Fruit fly (Drosophila melanogaster) whole organism, embryonic: ENCODE data around the gene CG9044.

Experiments used
- Adf1 ChIP-seq: fragments of 200-800 bp; sonication (Bioruptor generic); IDR thresholded peaks from 2 replicates; pipeline ENCODE4 v1.3.6; 2022; ENCODE audit warnings: missing biosample characterization, missing genetic modification characterization
- B-H1 ChIP-seq: fragments of 200-800 bp; sonication (Bioruptor generic); IDR thresholded peaks from 3 replicates; pipeline ENCODE4 v1.3.6; 2022; ENCODE audit warnings: missing biosample characterization, missing genetic modification characterization
- CG11504 ChIP-seq: fragments of 200-800 bp; sonication (Bioruptor generic); optimal IDR thresholded peaks from 3 replicates; lab custom pipeline; 2019; ENCODE audit warnings: missing biosample characterization, mild to moderate bottlenecking, missing genetic modification characterization, moderate library complexity
- CG12299 ChIP-seq: fragments of 200-800 bp; sonication (Bioruptor generic); optimal IDR thresholded peaks from 2 replicates; lab custom pipeline; 2018; ENCODE audit warnings: missing biosample characterization, mild to moderate bottlenecking, missing genetic modification characterization
- CG13894 ChIP-seq: fragments of 200-800 bp; sonication (Bioruptor generic); optimal IDR thresholded peaks from 3 replicates; lab custom pipeline; 2018; ENCODE audit warnings: missing biosample characterization, mild to moderate bottlenecking, missing genetic modification characterization, moderate library complexity
- CG14014 ChIP-seq: fragments of 200-800 bp; sonication (Bioruptor generic); IDR thresholded peaks from 2 replicates; pipeline ENCODE4 v1.3.6; 2022; ENCODE audit warnings: missing biosample characterization, missing genetic modification characterization
- CG15073 ChIP-seq: fragments of 200-800 bp; sonication (Bioruptor generic); optimal IDR thresholded peaks from 2 replicates; lab custom pipeline; 2016; ENCODE audit warnings: missing biosample characterization, missing genetic modification characterization
- CG15696 ChIP-seq: fragments of 200-800 bp; sonication (Bioruptor generic); optimal IDR thresholded peaks from 2 replicates; lab custom pipeline; 2019; ENCODE audit warnings: missing biosample characterization, mild to moderate bottlenecking, missing genetic modification characterization, moderate library complexity
- CG16813 ChIP-seq: fragments of 200-800 bp; sonication (Bioruptor generic); IDR thresholded peaks from 3 replicates; pipeline ENCODE4 v1.3.6; 2022; ENCODE audit warnings: missing biosample characterization, missing genetic modification characterization; ENCODE audit not compliant: partially characterized antibody
- CG2129 ChIP-seq: fragments of 200-800 bp; sonication (Bioruptor generic); IDR thresholded peaks from 2 replicates; pipeline ENCODE4 v1.3.6; 2022; ENCODE audit warnings: missing biosample characterization, missing genetic modification characterization; ENCODE audit not compliant: partially characterized antibody
- CG31365 ChIP-seq: fragments of 200-800 bp; sonication (Bioruptor generic); optimal IDR thresholded peaks from 2 replicates; lab custom pipeline; 2018; ENCODE audit warnings: missing biosample characterization, mild to moderate bottlenecking, missing genetic modification characterization
- CG32772 ChIP-seq: fragments of 200-800 bp; sonication (Bioruptor generic); IDR thresholded peaks from 2 replicates; pipeline ENCODE4 v1.3.6; 2022; ENCODE audit warnings: missing biosample characterization, missing genetic modification characterization
- CG33557 ChIP-seq: fragments of 200-800 bp; sonication (Bioruptor generic); optimal IDR thresholded peaks from 2 replicates; lab custom pipeline; 2019; ENCODE audit warnings: missing biosample characterization, mild to moderate bottlenecking, missing genetic modification characterization, moderate library complexity
- CG3726 ChIP-seq: fragments of 200-800 bp; sonication (Bioruptor generic); IDR thresholded peaks from 3 replicates; pipeline ENCODE4, ENCODE4 v1.3.6; 2022; ENCODE audit warnings: missing biosample characterization, missing genetic modification characterization
- CG4820 ChIP-seq: fragments of 200-800 bp; sonication (Bioruptor generic); optimal IDR thresholded peaks from 3 replicates; lab custom pipeline; 2016; ENCODE audit warnings: missing biosample characterization, missing genetic modification characterization
- CG5245 ChIP-seq: fragments of 200-800 bp; sonication (Bioruptor generic); optimal IDR thresholded peaks from 3 replicates; lab custom pipeline; 2016; ENCODE audit warnings: missing biosample characterization, missing genetic modification characterization
- CG7745 ChIP-seq: fragments of 200-800 bp; sonication (Bioruptor generic); optimal IDR thresholded peaks from 2 replicates; lab custom pipeline; 2018; ENCODE audit warnings: missing biosample characterization, mild to moderate bottlenecking, missing genetic modification characterization, moderate library complexity
- CG7786 ChIP-seq: fragments of 200-800 bp; sonication (Bioruptor generic); optimal IDR thresholded peaks from 2 replicates; lab custom pipeline; 2016; ENCODE audit warnings: missing biosample characterization, missing genetic modification characterization
- CG8089 ChIP-seq: fragments of 200-800 bp; sonication (Bioruptor generic); optimal IDR thresholded peaks from 3 replicates; lab custom pipeline; 2016; ENCODE audit warnings: missing biosample characterization, missing genetic modification characterization
- CG8359 ChIP-seq: fragments of 200-800 bp; sonication (Bioruptor generic); optimal IDR thresholded peaks from 2 replicates; lab custom pipeline; 2017; ENCODE audit warnings: missing biosample characterization, mild to moderate bottlenecking, missing genetic modification characterization, borderline replicate concordance
- CG8478 ChIP-seq: fragments of >200 bp; optimal IDR thresholded peaks from 2 replicates; lab custom pipeline; 2018
- Dip2 ChIP-seq: fragments of 200-800 bp; sonication (Bioruptor generic); IDR thresholded peaks from 2 replicates; pipeline ENCODE4 v1.3.6; 2022; ENCODE audit warnings: missing biosample characterization, missing genetic modification characterization
- ERR ChIP-seq: fragments of 200-800 bp; sonication (Bioruptor generic); optimal IDR thresholded peaks from 2 replicates; lab custom pipeline; 2016; ENCODE audit warnings: missing biosample characterization, missing genetic modification characterization
- H15 ChIP-seq: fragments of 200-800 bp; sonication (Bioruptor generic); IDR thresholded peaks from 3 replicates; pipeline ENCODE4 v1.3.6; 2022; ENCODE audit warnings: missing biosample characterization, missing genetic modification characterization
- HHEX ChIP-seq: fragments of 200-800 bp; sonication (Bioruptor generic); optimal IDR thresholded peaks from 3 replicates; lab custom pipeline; 2017; ENCODE audit warnings: missing biosample characterization, mild to moderate bottlenecking, missing genetic modification characterization, missing genetic modification reagents
- Mad ChIP-seq: fragments of 200-800 bp; sonication (Bioruptor generic); optimal IDR thresholded peaks from 2 replicates; lab custom pipeline; 2016; ENCODE audit warnings: missing biosample characterization, missing genetic modification characterization
- Meics ChIP-seq: fragments of 200-800 bp; sonication (Bioruptor generic); optimal IDR thresholded peaks from 2 replicates; lab custom pipeline; 2017; ENCODE audit warnings: missing biosample characterization, mild to moderate bottlenecking, missing genetic modification characterization
- Rfx ChIP-seq: fragments of 200-800 bp; sonication (Bioruptor generic); IDR thresholded peaks from 2 replicates; pipeline ENCODE4 v1.3.6; 2022; ENCODE audit warnings: missing biosample characterization, missing genetic modification characterization
- Sox100B ChIP-seq: fragments of 200-800 bp; sonication (Bioruptor generic); optimal IDR thresholded peaks from 3 replicates; lab custom pipeline; 2018; ENCODE audit warnings: missing biosample characterization, mild to moderate bottlenecking, missing genetic modification characterization
- Sry-δ ChIP-seq: fragments of 200-800 bp; sonication (Bioruptor generic); optimal IDR thresholded peaks from 2 replicates; lab custom pipeline; 2016; ENCODE audit warnings: missing biosample characterization, missing genetic modification characterization
- Vsx1 ChIP-seq: fragments of 200-800 bp; sonication (Bioruptor generic); optimal IDR thresholded peaks from 2 replicates; lab custom pipeline; 2017; ENCODE audit warnings: missing biosample characterization, mild to moderate bottlenecking, missing genetic modification characterization, missing genetic modification reagents
- ac ChIP-seq: fragments of 200-800 bp; sonication (Bioruptor generic); optimal IDR thresholded peaks from 3 replicates; lab custom pipeline; 2017; ENCODE audit warnings: missing biosample characterization, mild to moderate bottlenecking, missing genetic modification characterization
- bab2 ChIP-seq: fragments of 200-800 bp; sonication (Bioruptor generic); optimal IDR thresholded peaks from 2 replicates; lab custom pipeline; 2016; ENCODE audit warnings: missing biosample characterization, missing genetic modification characterization
- chif ChIP-seq, 2 experiments: fragments of 200-800 bp; sonication (Bioruptor generic); optimal IDR thresholded peaks; 3 replicates each; lab custom pipeline; 2016; ENCODE audit warnings: missing biosample characterization in 2 of 2, missing genetic modification characterization in 2 of 2
- chn ChIP-seq: fragments of 200-800 bp; sonication (Bioruptor generic); optimal IDR thresholded peaks from 2 replicates; lab custom pipeline; 2016; ENCODE audit warnings: missing biosample characterization, missing genetic modification characterization
- corto ChIP-seq: fragments of 200-800 bp; sonication (Bioruptor generic); optimal IDR thresholded peaks from 2 replicates; lab custom pipeline; 2016; ENCODE audit warnings: missing biosample characterization, mild to moderate bottlenecking, missing genetic modification characterization, moderate library complexity
- da ChIP-seq: fragments of 200-800 bp; sonication (Bioruptor generic); optimal IDR thresholded peaks from 2 replicates; lab custom pipeline; 2016; ENCODE audit warnings: missing biosample characterization, missing genetic modification characterization
- exex ChIP-seq: fragments of 200-800 bp; sonication (Bioruptor generic); optimal IDR thresholded peaks from 4 replicates; lab custom pipeline; 2018; ENCODE audit warnings: missing biosample characterization, mild to moderate bottlenecking, missing genetic modification characterization, moderate library complexity
- gt ChIP-seq: fragments of 200-800 bp; sonication (Bioruptor generic); IDR thresholded peaks from 2 replicates; pipeline ENCODE4 v1.3.6; 2022; ENCODE audit warnings: missing biosample characterization, missing genetic modification characterization
- kah ChIP-seq: fragments of 200-800 bp; sonication (Bioruptor generic); optimal IDR thresholded peaks from 2 replicates; lab custom pipeline; 2018; ENCODE audit warnings: missing biosample characterization, mild to moderate bottlenecking, missing genetic modification characterization
- ken ChIP-seq: fragments of 200-800 bp; sonication (Bioruptor generic); IDR thresholded peaks from 3 replicates; pipeline ENCODE4 v1.3.6; 2022; ENCODE audit warnings: missing biosample characterization, missing genetic modification characterization
- lilli ChIP-seq: fragments of 200-800 bp; sonication (Bioruptor generic); optimal IDR thresholded peaks from 3 replicates; lab custom pipeline; 2016; ENCODE audit warnings: missing biosample characterization, missing genetic modification characterization
- repo ChIP-seq: fragments of 200-800 bp; sonication (Bioruptor generic); optimal IDR thresholded peaks from 2 replicates; lab custom pipeline; 2016; ENCODE audit warnings: missing biosample characterization, missing genetic modification characterization
- salm ChIP-seq: fragments of 200-800 bp; sonication (Bioruptor generic); optimal IDR thresholded peaks from 2 replicates; lab custom pipeline; 2018; ENCODE audit warnings: missing biosample characterization, mild to moderate bottlenecking, missing genetic modification characterization
- sc ChIP-seq, 3 experiments: fragments of >200 bp in 2 of 3; fragments of 200-800 bp in 1 of 3; sonication (Bioruptor generic) in 1 of 3; optimal IDR thresholded peaks; 2 replicates in 2 of 3; 3 replicates in 1 of 3; lab custom pipeline; 2017; ENCODE audit warnings: mild to moderate bottlenecking in 1 of 3, missing biosample characterization in 1 of 3, missing genetic modification characterization in 1 of 3, missing genetic modification reagents in 1 of 3
- seq ChIP-seq: fragments of 200-800 bp; sonication (Bioruptor generic); IDR thresholded peaks from 2 replicates; pipeline ENCODE4 v1.3.6; 2022; ENCODE audit warnings: missing biosample characterization, missing genetic modification characterization
- sqz ChIP-seq: fragments of 200-800 bp; sonication (Bioruptor generic); optimal IDR thresholded peaks from 3 replicates; lab custom pipeline; 2018; ENCODE audit warnings: missing biosample characterization, mild to moderate bottlenecking, missing genetic modification characterization
- vnd ChIP-seq: fragments of 200-800 bp; sonication (Bioruptor generic); IDR thresholded peaks from 3 replicates; pipeline ENCODE4 v1.3.6; 2022; ENCODE audit warnings: missing biosample characterization, missing genetic modification characterization; ENCODE audit not compliant: partially characterized antibody

The CG9044 gene

DNA sequence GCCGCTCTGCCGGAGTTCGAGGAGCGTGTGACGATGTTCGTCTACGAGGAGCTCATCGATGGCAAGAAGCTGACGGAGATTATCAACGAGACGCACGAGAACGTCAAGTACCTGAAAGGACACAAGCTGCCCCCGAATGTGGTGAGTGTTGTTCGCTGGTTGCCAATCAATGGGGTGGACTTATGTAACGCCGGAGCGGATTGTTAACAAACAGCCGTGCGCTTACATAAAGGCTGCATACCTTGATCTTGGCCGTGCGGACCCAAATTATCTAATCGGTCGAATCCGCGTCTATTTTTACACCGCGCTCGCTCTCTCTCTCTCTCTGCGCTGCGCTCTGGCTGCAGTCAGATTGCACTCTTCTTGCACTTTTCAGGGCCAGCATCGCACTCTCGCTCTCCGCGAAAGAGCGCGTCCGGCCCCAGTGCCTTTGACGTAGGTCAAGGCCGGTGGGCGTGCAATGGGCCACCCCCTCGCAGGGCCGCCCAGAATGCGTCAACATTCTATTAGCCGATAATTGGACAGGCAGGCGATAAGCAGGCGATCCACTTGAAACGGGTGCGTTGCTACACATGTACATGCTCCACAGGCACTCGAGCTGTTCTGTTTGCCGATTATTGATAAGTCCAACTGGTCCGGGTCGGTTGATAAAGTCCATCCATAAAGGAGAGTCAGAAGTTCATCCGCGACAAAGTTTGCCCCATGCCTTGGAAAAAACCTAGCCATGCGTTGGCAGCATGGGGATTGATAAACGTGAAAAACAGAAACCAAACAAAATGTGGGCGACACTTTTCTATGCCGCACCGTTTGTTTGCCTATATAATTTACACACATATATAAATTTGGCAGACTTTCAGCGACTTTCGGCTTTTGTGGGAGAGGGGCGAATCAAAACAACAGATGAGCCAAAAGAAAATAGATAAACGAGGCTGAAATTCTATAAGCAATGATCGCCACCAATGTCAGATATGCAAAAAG, 4.7 kb upstream of the CG9044 start (continued):
- TF ChIP-seq vnd (GFP tag; lab: Robert Waterston, UW) (peak; percentile 74; the same call in 2 of the 3 replicates), corto (GFP tag; lab: Kevin White, UChicago) (no peak), da (GFP tag; lab: Kevin White, UChicago) (no peak), seq (GFP tag; lab: Robert Waterston, UW) (no peak), Meics (GFP tag; lab: Kevin White, UChicago) (no peak), CG3726 (GFP tag; lab: Robert Waterston, UW) (no peak), bab2 (GFP tag; lab: Kevin White, UChicago) (no peak), CG12299 (tag; lab: Kevin White, UChicago) (no peak), lilli (GFP tag; lab: Kevin White, UChicago) (no peak), ERR (GFP tag; lab: Kevin White, UChicago) (peak; percentile 70), CG11504 (tag; lab: Kevin White, UChicago) (no peak), Mad (GFP tag; lab: Kevin White, UChicago) (no peak), CG15696 (no peak), CG8478 (lab: Kevin White, UChicago) (no peak), salm (tag; lab: Kevin White, UChicago) (peak; percentile 25), Vsx1 (GFP tag; lab: Kevin White, UChicago) (peak; percentile 95), CG31365 (tag; lab: Kevin White, UChicago) (no peak), CG7745 (peak; percentile 3), sqz (GFP tag; lab: Kevin White, UChicago) (no peak), CG15073 (no peak), gt (GFP tag; lab: Robert Waterston, UW) (no peak), sc (optimal IDR thresholded peaks at IDR 0.05; lab: Kevin White, UChicago) (no peak), sc (GFP tag; optimal IDR thresholded peaks at IDR 0.05; lab: Kevin White, UChicago) (no peak), H15 (GFP tag; lab: Robert Waterston, UW) (no peak), Dip2 (GFP tag; lab: Robert Waterston, UW) (no peak), CG7786 (GFP tag; lab: Kevin White, UChicago) (no peak), CG4820 (GFP tag; lab: Kevin White, UChicago) (no peak), CG8359 (no peak), CG13894 (tag; lab: Kevin White, UChicago) (no peak), Sry-δ (GFP tag; lab: Kevin White, UChicago) (no peak), CG14014 (0 out of 2 replicates have a peak, but pooled peaks have one; percentile 5), CG2129 (no peak), CG33557 (GFP tag; lab: Kevin White, UChicago) (no peak), CG32772 (GFP tag; lab: Robert Waterston, UW) (no peak), Rfx (GFP tag; lab: Robert Waterston, UW) (peak; percentile 21; the same call in 1 of the 2 replicates), CG8089 (no peak), exex (tag; lab: Kevin White, UChicago) (peak; percentile 96), Adf1 (GFP tag; lab: Robert Waterston, UW) (no peak), ken (GFP tag; lab: Robert Waterston, UW) (no peak), Sox100B (GFP tag; lab: Kevin White, UChicago) (no peak), HHEX (no peak), kah (no peak), ac (GFP tag; lab: Kevin White, UChicago) (no peak), CG16813 (GFP tag; lab: Robert Waterston, UW) (peak; percentile 46; the same call in 1 of the 3 replicates), chif (GFP tag; optimal IDR thresholded peaks at IDR 0.05; lab: Kevin White, UChicago) (no peak), chn (GFP tag; lab: Kevin White, UChicago) (peak; percentile 47), CG5245 (GFP tag; lab: Kevin White, UChicago) (no peak), repo (GFP tag; lab: Kevin White, UChicago) (no peak), B-H1 (GFP tag; lab: Robert Waterston, UW) (no peak)
